Fruit fly (Drosophila melanogaster) whole organism: ENCODE results near the gene CG34453.

Experiments used
- CG8478 ChIP-seq: fragments of >200 bp; optimal IDR thresholded peaks from 2 replicates; lab custom pipeline; 2018; ENCODE audit warnings: inconsistent platforms
- Dll ChIP-seq: fragments of >200 bp; optimal IDR thresholded peaks from 2 replicates; lab custom pipeline; 2017
- EcR ChIP-seq, 2 experiments: fragments of >200 bp; optimal IDR thresholded peaks; 2 replicates each; lab custom pipeline; 2017; ENCODE audit warnings: missing biosample characterization in 2 of 2, missing genetic modification characterization in 2 of 2, missing genetic modification reagents in 2 of 2
- pan ChIP-seq: fragments of >200 bp; optimal IDR thresholded peaks from 2 replicates; lab custom pipeline; 2017
- psq ChIP-seq: fragments of >200 bp; optimal IDR thresholded peaks from 2 replicates; lab custom pipeline; 2017
- usp ChIP-seq: fragments of >200 bp; optimal IDR thresholded peaks from 2 replicates; lab custom pipeline; 2017; ENCODE audit warnings: missing biosample characterization, missing genetic modification characterization, mixed read lengths

CG34453 gene

DNA sequence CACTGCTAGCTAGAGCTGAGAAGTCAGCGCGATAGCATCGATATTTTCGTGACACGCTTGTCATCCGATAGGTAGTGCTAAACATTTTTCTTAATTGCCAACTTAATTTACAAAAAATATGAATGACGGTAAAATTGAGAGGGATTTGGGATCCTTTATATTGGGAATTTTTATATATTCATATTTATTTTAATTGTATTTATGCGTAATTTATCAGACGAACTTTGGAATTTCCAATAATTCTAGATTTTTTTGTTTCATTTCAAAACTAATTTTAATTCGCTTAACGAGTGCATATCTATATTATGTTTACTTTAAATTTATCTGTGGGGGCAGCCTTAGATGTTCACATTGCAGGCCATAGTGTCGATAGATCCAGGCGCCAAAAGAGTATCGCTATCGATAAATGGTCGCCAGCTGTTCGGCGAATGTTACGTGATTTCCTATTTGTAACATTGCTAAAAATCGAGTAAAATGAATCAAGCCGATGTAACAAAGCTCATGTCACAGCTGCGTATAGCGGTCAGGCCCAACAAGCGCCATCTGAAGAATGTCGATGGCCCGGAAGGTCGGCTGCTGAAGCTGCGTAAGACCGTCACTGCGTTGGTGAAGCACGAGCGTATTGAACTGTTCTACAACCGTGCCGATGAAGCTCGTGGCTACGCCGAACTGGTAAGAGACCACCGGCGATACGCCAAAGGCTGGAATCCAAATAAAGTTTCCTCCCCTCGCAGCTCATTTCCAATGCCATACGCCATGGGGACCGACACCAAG lies 31.4 kb upstream of the CG34453 start, which contains the start of the genes Tudor-SN and mRpL17:
Tudor-SN (minus strand) TSS at position 3 of the 774 bp plus-strand sequence.
mRpL17 (plus strand) TSS at position 402 of the 774 bp plus-strand sequence.
- TF ChIP-seq CG8478 (lab: Kevin White, UChicago) (no peak), usp (GFP tag; lab: Kevin White, UChicago) (no peak)

- TF ChIP-seq EcR (GFP tag; optimal IDR thresholded peaks at IDR 0.05; lab: Kevin White, UChicago) (no peak), psq (lab: Kevin White, UChicago) (no peak), usp (GFP tag; lab: Kevin White, UChicago) (no peak), CG8478 (lab: Kevin White, UChicago) (no peak), Dll (no peak), pan (lab: Kevin White, UChicago) (no peak)
These were observed 30.6 kb upstream of the CG34453 start for dm6 chr3L:263500-264377.

dm6 chr3L:262724-263177 lies 29.6 kb upstream of the CG34453 start:
- TF ChIP-seq usp (GFP tag; lab: Kevin White, UChicago) = no peak
- TF ChIP-seq Dll = no peak
- TF ChIP-seq CG8478 (lab: Kevin White, UChicago) = no peak
- no peak for TF ChIP-seq EcR (GFP tag; optimal IDR thresholded peaks at IDR 0.05; lab: Kevin White, UChicago)
- no peak for TF ChIP-seq psq (lab: Kevin White, UChicago)
- TF ChIP-seq pan (lab: Kevin White, UChicago) = no peak

DNA sequence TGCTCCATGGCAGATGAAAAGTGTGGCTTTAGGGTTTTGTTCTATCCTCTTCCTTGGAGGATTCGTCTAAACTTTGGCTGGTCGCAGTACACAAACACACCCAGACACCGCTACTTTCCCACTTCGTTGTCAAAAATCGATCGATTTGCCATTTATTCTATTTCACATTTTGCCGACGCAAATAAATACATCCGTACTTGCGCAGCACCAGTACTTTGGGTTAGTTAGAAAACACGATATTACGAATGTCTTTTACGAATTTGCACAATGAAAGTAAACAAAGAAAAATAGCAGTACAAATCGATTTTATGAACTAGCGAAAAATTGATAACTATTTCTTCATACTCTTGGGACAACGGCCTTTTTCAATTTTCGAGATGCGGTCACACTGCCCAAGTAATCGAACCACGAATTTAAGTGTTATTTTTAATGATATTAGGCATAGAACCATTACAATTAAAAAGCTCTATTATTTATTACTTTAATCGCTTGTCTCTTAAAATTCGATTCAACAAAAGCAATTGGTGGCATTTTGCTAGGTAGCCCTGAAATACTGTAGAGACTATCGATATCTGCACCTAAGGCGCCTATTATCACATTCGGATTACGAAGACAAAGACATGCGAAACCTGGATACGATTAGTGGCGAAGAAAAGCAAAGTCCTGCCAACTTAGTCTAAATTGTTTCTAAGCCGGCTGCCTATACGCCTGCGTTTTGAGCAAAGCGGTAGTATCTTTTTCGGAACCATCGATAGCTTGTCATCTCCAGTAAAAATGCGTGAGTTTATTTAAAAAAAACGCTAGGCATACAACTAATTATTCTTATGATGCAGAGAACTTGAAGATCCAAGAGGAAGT lies 24.7 kb upstream of the CG34453 start, which contains the start of the genes DIP2 and wac:
DIP2 (minus strand) TSS at position 337 of the 858 bp plus-strand sequence.
wac (plus strand) TSS at position 559 of the 858 bp plus-strand sequence.
- TF ChIP-seq CG8478 (lab: Kevin White, UChicago) (no peak), Dll (no peak)

DNA sequence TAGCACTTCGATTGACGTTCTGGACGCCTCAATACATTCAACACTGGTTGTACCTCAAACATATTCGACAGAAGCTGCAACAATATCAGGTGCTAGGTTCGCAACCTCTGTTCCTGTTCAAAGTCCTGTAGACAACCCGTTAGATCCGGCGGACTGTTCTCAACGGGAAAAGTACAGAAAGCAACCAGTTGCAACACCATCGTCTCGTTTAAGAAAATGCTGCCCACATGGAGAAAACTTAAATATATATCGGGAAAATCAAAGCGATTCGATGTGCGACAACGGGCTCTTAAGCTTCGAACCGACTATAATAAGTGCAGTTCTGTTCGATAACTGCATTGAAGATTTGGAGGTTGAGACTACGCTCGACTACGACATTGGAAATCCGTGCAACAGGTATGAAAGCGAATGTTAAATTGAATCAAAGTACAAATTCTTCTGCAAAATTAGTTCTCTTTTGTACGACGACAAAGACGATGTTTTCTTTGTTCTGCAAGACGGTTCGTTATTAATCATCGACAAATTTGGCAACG lies 15.1 kb upstream of the CG34453 start:
- TF ChIP-seq usp (GFP tag; lab: Kevin White, UChicago) (no peak), CG8478 (lab: Kevin White, UChicago) (no peak), Dll (no peak), psq (lab: Kevin White, UChicago) (no peak), pan (lab: Kevin White, UChicago) (no peak), EcR (GFP tag; optimal IDR thresholded peaks at IDR 0.05; lab: Kevin White, UChicago) (no peak)

- TF ChIP-seq pan (lab: Kevin White, UChicago) (no peak), EcR (GFP tag; optimal IDR thresholded peaks at IDR 0.05; lab: Kevin White, UChicago) (no peak), CG8478 (lab: Kevin White, UChicago) (no peak), Dll (no peak), usp (GFP tag; lab: Kevin White, UChicago) (no peak), psq (lab: Kevin White, UChicago) (no peak)
These were observed 14.5 kb upstream of the CG34453 start, which contains the start of gene mthl14 for dm6 chr3L:247482-248225. Gene mthl14 (plus strand): TSS chr3L:247491.

- TF ChIP-seq usp (GFP tag; lab: Kevin White, UChicago) (no peak), CG8478 (lab: Kevin White, UChicago) (no peak), EcR (GFP tag; optimal IDR thresholded peaks at IDR 0.05; lab: Kevin White, UChicago) (no peak), psq (lab: Kevin White, UChicago) (no peak), Dll (no peak), pan (lab: Kevin White, UChicago) (no peak)
These were observed 13.6 kb upstream of the CG34453 start for dm6 chr3L:246644-247199.

DNA sequence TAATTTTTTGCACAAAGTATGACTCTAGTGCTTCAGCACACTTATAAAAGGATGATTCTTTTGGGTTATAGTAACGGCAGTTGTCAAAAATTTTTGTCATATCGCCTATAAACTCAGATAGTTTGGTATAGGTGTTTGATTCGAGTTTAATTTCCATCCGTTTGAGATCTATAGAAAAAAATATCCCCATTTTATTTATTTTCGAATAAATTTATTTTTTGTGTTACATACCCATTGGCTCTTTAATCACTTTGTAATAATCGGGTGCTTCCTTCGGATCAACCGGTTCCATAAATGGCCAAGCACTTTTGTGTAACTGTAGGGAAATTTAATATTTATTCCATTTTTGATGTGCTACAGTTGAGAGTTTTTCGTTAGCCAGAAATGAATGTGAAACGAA lies 1.2 kb upstream of the CG34453 start:
- no peak for TF ChIP-seq CG8478 (lab: Kevin White, UChicago)
- no peak for TF ChIP-seq pan (lab: Kevin White, UChicago)
- no peak for TF ChIP-seq EcR (GFP tag; optimal IDR thresholded peaks at IDR 0.05; lab: Kevin White, UChicago)
- no peak for TF ChIP-seq usp (GFP tag; lab: Kevin White, UChicago)
- TF ChIP-seq Dll = no peak
- no peak for TF ChIP-seq psq (lab: Kevin White, UChicago)

DNA sequence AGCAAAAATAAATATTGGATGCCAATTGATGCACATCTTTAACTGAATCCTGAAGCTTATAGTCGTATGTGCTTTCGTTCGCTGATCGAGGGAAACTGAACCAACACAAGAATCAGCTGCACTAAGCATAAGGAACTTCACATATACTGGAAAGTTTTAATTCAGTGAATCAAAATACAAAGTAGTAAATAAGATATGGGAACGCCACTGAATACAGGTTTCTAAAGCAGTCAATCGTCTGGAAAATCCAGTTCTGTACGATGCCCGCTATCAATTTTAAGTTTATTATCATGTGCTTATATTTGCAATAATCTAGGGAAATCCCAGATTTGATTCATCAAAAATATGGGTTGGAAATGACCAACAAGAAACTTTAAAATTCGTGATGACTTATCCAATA lies 884 bp downstream of the CG34453 start, which contains the start of gene CG34454:
CG34454 (minus strand) TSS at position 84 of the 400 bp plus-strand sequence.
- TF ChIP-seq CG8478 (lab: Kevin White, UChicago) (no peak), psq (lab: Kevin White, UChicago) (no peak), usp (GFP tag; lab: Kevin White, UChicago) (no peak), EcR (GFP tag; optimal IDR thresholded peaks at IDR 0.05; lab: Kevin White, UChicago) (no peak), Dll (no peak), pan (lab: Kevin White, UChicago) (no peak)
